Fruit fly (Drosophila melanogaster): Measurements from ENCODE around the gene ssp3.

- TF ChIP-seq Jra (GFP tag; optimal IDR thresholded peaks at IDR 0.05) (no peak), HLH106 (tag; optimal IDR thresholded peaks at IDR 0.05) (peak; percentile 20), br (GFP tag; optimal IDR thresholded peaks at IDR 0.05) (peak; percentile 33)
Observed at dm6 chr2L:18966214-18966556, 22.4 kb upstream of the ssp3 start.

All from whole organism, wandering third instar larva.